Worm (Caenorhabditis elegans) whole organism, young adult: Measurements from ENCODE around the gene hsp-110.

Source experiments
- B0336.3 ChIP-seq: fragments of 200-800 bp; sonication (Bioruptor generic); IDR thresholded peaks from 2 replicates; pipeline ENCODE4 v1.3.6; 2022; ENCODE audit warnings: missing genetic modification characterization, missing compliant biosample characterization
- F52B5.7 ChIP-seq: sonication (generic microtip); optimal IDR thresholded peaks from 2 replicates; lab custom pipeline; 2016; ENCODE audit warnings: mild to moderate bottlenecking, missing genetic modification characterization, missing compliant biosample characterization
- aptf-3 ChIP-seq: fragments of 200-800 bp; sonication (Bioruptor generic); IDR thresholded peaks from 2 replicates; pipeline ENCODE4 v1.3.6; 2022; ENCODE audit warnings: missing genetic modification characterization, missing compliant biosample characterization
- ceh-27 ChIP-seq: fragments of 200-800 bp; sonication (Bioruptor generic); optimal IDR thresholded peaks from 2 replicates; lab custom pipeline; 2018; ENCODE audit warnings: mild to moderate bottlenecking, missing genetic modification characterization, moderate library complexity, missing compliant biosample characterization
- ceh-79 ChIP-seq: sonication (generic microtip); optimal IDR thresholded peaks from 2 replicates; lab custom pipeline; 2017; ENCODE audit warnings: mild to moderate bottlenecking, missing genetic modification characterization, missing compliant biosample characterization
- chd-7 ChIP-seq: sonication (generic microtip); optimal IDR thresholded peaks from 2 replicates; lab custom pipeline; 2016; ENCODE audit warnings: mild to moderate bottlenecking, missing genetic modification characterization, moderate library complexity, missing compliant biosample characterization
- dpl-1 ChIP-seq: fragments of 150-350 bp; optimal IDR thresholded peaks from 2 replicates; lab custom pipeline; 2014; ENCODE audit warnings: missing biosample characterization, missing genetic modification reagents, missing genetic modification characterization
- hsf-1 ChIP-seq: fragments of 200-800 bp; sonication (Bioruptor generic); IDR thresholded peaks from 2 replicates; pipeline ENCODE4 v1.3.6; 2022; ENCODE audit warnings: missing genetic modification reagents, missing genetic modification characterization, missing compliant biosample characterization
- lin-54 ChIP-seq: fragments of 200-800 bp; sonication (Bioruptor generic); optimal IDR thresholded peaks from 2 replicates; lab custom pipeline; 2018; ENCODE audit warnings: mild to moderate bottlenecking, missing genetic modification characterization, missing compliant biosample characterization
- nhr-120 ChIP-seq: fragments of 200-800 bp; sonication (Bioruptor generic); IDR thresholded peaks from 2 replicates; pipeline ENCODE4 v1.3.6; 2022; ENCODE audit warnings: missing genetic modification characterization, missing compliant biosample characterization
- repo-1 ChIP-seq: sonication (generic microtip); optimal IDR thresholded peaks from 2 replicates; lab custom pipeline; 2017; ENCODE audit warnings: mild to moderate bottlenecking, missing genetic modification characterization, missing compliant biosample characterization
- sea-2 ChIP-seq: fragments of 200-800 bp; sonication (Bioruptor generic); IDR thresholded peaks from 2 replicates; pipeline ENCODE4 v1.3.6; 2022; ENCODE audit warnings: missing genetic modification characterization, missing compliant biosample characterization
- ztf-18 ChIP-seq: sonication (generic microtip); optimal IDR thresholded peaks from 2 replicates; lab custom pipeline; 2016; ENCODE audit warnings: missing genotype, mild to moderate bottlenecking, missing genetic modification characterization, missing compliant biosample characterization
- ztf-6 ChIP-seq: fragments of 200-800 bp; sonication (Bioruptor generic); IDR thresholded peaks from 2 replicates; pipeline ENCODE4 v1.3.6; 2022; ENCODE audit warnings: missing genetic modification reagents, missing genetic modification characterization, missing compliant biosample characterization

Gene hsp-110

ce11 chrIII:8394374-8395302 is 52.1 kb downstream of the hsp-110 start, which contains the start of gene ZK353.10:
ZK353.10 (minus strand) TSS chrIII:8394424.
- TF ChIP-seq aptf-3 (no peak), ceh-27 (no peak), sea-2 (GFP tag; lab: Robert Waterston, UW) (no peak), ceh-79 (no peak), ztf-18 (no peak), F52B5.7 (tag; lab: Kevin White, UChicago) (no peak), chd-7 (tag; lab: Kevin White, UChicago) (no peak), dpl-1 (GFP tag; lab: Kevin White, UChicago) (no peak), repo-1 (no peak), lin-54 (GFP tag; lab: Kevin White, UChicago) (no peak), B0336.3 (no peak), hsf-1 (GFP tag; lab: Robert Waterston, UW) (no peak), ztf-6 (GFP tag; lab: Robert Waterston, UW) (no peak), nhr-120 (GFP tag; lab: Robert Waterston, UW) (no peak)
- TF ChIP-seq, all 124 proteins: peak for 0
